Comparison of ENCODE assay signal across 4 fruit fly cellular contexts in the genomic region with DNA sequence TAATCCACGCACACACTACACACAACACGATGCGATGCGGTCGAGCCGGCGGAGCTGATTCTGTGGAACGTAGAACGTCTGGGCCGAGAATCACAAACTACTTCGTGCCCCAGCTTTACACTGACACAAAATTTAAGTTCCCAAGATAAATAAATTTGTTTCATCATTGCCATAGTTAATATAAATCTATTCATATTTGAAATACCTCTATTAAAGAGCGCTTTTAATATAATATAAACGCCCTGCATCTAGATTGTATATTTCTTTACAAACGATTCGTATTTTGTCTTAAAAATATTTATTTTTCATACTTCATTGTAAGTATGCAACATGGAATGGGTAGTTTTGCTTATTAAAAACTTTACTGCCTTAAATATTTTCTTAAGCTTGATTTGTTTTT.
TF ChIP-seq lines count a peak whose summit lies in the region.

No protein-coding gene starts in this region.

- TF ChIP-seq CTCF in whole organism, embryonic (GFP tag; optimal IDR thresholded peaks at IDR 0.05; lab: Kevin White, UChicago), result no peak

TF ChIP-seq in whole organism, embryonic, 481 proteins besides CTCF, POLR2A, EP300 and RAD21 (continues in another document):
- TF ChIP-seq gcm (GFP tag; optimal IDR thresholded peaks at IDR 0.05; lab: Kevin White, UChicago) (no peak), CG17361 (GFP tag; IDR thresholded peaks at IDR 0.05; lab: Robert Waterston, UW) (0 out of 3 replicates have a peak, but pooled peaks have one; percentile 31), B-H2 (GFP tag; optimal IDR thresholded peaks at IDR 0.05; lab: Kevin White, UChicago) (no peak), inv (GFP tag; IDR thresholded peaks at IDR 0.05; lab: Robert Waterston, UW; ENCODE audit: partially characterized antibody) (no peak), dmrt99B (tag; optimal IDR thresholded peaks at IDR 0.05; lab: Kevin White, UChicago) (no peak), lola (GFP tag; optimal IDR thresholded peaks at IDR 0.05; lab: Kevin White, UChicago) (peak in 1 of 3 experiments; percentile 27), CG2712 (tag; optimal IDR thresholded peaks at IDR 0.05; lab: Kevin White, UChicago) (peak; percentile 21), Doc3 (GFP tag; IDR thresholded peaks at IDR 0.05; lab: Robert Waterston, UW; ENCODE audit: partially characterized antibody) (no peak), zf30C (GFP tag; optimal IDR thresholded peaks at IDR 0.05; lab: Kevin White, UChicago) (no peak), CG14710 (tag; optimal IDR thresholded peaks at IDR 0.05; lab: Kevin White, UChicago) (peak; percentile 13), CG17612 (GFP tag; IDR thresholded peaks at IDR 0.05; lab: Robert Waterston, UW) (no peak), CG18262 (tag; optimal IDR thresholded peaks at IDR 0.05; lab: Kevin White, UChicago) (peak; percentile 44), CG10979 (tag; optimal IDR thresholded peaks at IDR 0.05; lab: Kevin White, UChicago) (peak; percentile 27), CG4707 (GFP tag; optimal IDR thresholded peaks at IDR 0.05; lab: Kevin White, UChicago) (no peak), Xrp1 (GFP tag; IDR thresholded peaks at IDR 0.05; lab: Robert Waterston, UW) (no peak), CG17912 (GFP tag; optimal IDR thresholded peaks at IDR 0.05; lab: Kevin White, UChicago) (no peak), Hmx (GFP tag; optimal IDR thresholded peaks at IDR 0.05; lab: Kevin White, UChicago) (no peak), CG12744 (GFP tag; optimal IDR thresholded peaks at IDR 0.05; lab: Kevin White, UChicago) (no peak), psq (GFP tag; optimal IDR thresholded peaks at IDR 0.05; lab: Kevin White, UChicago) (no peak), bsh (GFP tag; optimal IDR thresholded peaks at IDR 0.05; lab: Kevin White, UChicago) (peak in 1 of 2 experiments; percentile 40), nom (GFP tag; optimal IDR thresholded peaks at IDR 0.05; lab: Kevin White, UChicago) (peak; percentile 12)

TF ChIP-seq in whole organism, prepupa, 60 proteins besides CTCF, POLR2A, EP300 and RAD21 (continues in another document):
- TF ChIP-seq CG11294 (GFP tag; IDR thresholded peaks at IDR 0.05; lab: Robert Waterston, UW), result no peak
- no peak for TF ChIP-seq Sox14 (GFP tag; optimal IDR thresholded peaks at IDR 0.05; lab: Kevin White, UChicago)
- TF ChIP-seq lz (GFP tag; optimal IDR thresholded peaks at IDR 0.05; lab: Kevin White, UChicago), result peak; percentile 27
- peak; percentile 34 for TF ChIP-seq cyc (GFP tag; optimal IDR thresholded peaks at IDR 0.05; lab: Kevin White, UChicago)
- peak; percentile 52 for TF ChIP-seq dsx (GFP tag; optimal IDR thresholded peaks at IDR 0.05; lab: Kevin White, UChicago; ENCODE audit: poor library complexity, severe bottlenecking)
- TF ChIP-seq CG31627 (GFP tag; optimal IDR thresholded peaks at IDR 0.05; lab: Kevin White, UChicago), result peak; percentile 7
- TF ChIP-seq CG6792 (GFP tag; optimal IDR thresholded peaks at IDR 0.05; lab: Kevin White, UChicago), result peak; percentile 53
- no peak for TF ChIP-seq Ets21C (GFP tag; optimal IDR thresholded peaks at IDR 0.05; lab: Kevin White, UChicago)
- TF ChIP-seq achi (GFP tag; optimal IDR thresholded peaks at IDR 0.05; lab: Kevin White, UChicago), result peak; percentile 54
- TF ChIP-seq CG8632 (GFP tag; optimal IDR thresholded peaks at IDR 0.05; lab: Kevin White, UChicago), result peak; percentile 61
- peak; percentile 82 for TF ChIP-seq CG6808 (GFP tag; optimal IDR thresholded peaks at IDR 0.05; lab: Kevin White, UChicago)
- TF ChIP-seq eg (GFP tag; IDR thresholded peaks at IDR 0.05; lab: Robert Waterston, UW), result no peak
- TF ChIP-seq CG9139 (GFP tag; optimal IDR thresholded peaks at IDR 0.05; lab: Kevin White, UChicago), result peak; percentile 45
- peak; percentile 37 for TF ChIP-seq Met (GFP tag; optimal IDR thresholded peaks at IDR 0.05; lab: Kevin White, UChicago)
- TF ChIP-seq CG4318 (GFP tag; optimal IDR thresholded peaks at IDR 0.05; lab: Kevin White, UChicago), result no peak
- no peak for TF ChIP-seq CG6163 (GFP tag; IDR thresholded peaks at IDR 0.05; lab: Robert Waterston, UW)
- no peak for TF ChIP-seq dac (GFP tag; optimal IDR thresholded peaks at IDR 0.05; lab: Kevin White, UChicago)
- TF ChIP-seq acj6 (GFP tag; optimal IDR thresholded peaks at IDR 0.05; lab: Kevin White, UChicago), result peak; percentile 64
- TF ChIP-seq CG10669 (GFP tag; optimal IDR thresholded peaks at IDR 0.05; lab: Kevin White, UChicago), result peak; percentile 62
- no peak for TF ChIP-seq Gug (GFP tag; IDR thresholded peaks at IDR 0.05; lab: Robert Waterston, UW)
- TF ChIP-seq CG7368 (GFP tag; optimal IDR thresholded peaks at IDR 0.05; lab: Kevin White, UChicago), result no peak
- no peak for TF ChIP-seq Hr4 (GFP tag; optimal IDR thresholded peaks at IDR 0.05; lab: Kevin White, UChicago)
- TF ChIP-seq CG32006 (GFP tag; optimal IDR thresholded peaks at IDR 0.05; lab: Kevin White, UChicago), result peak; percentile 16

TF ChIP-seq in whole organism, pupa, 21 proteins besides CTCF, POLR2A, EP300 and RAD21:
- peak; percentile 91 for TF ChIP-seq CG8159 (tag; optimal IDR thresholded peaks at IDR 0.05; lab: Kevin White, UChicago)
- no peak for TF ChIP-seq gl (tag; optimal IDR thresholded peaks at IDR 0.05; lab: Kevin White, UChicago)
- peak; percentile 66 for TF ChIP-seq CG14655 (GFP tag; optimal IDR thresholded peaks at IDR 0.05; lab: Kevin White, UChicago)
- TF ChIP-seq Pif1B (GFP tag; optimal IDR thresholded peaks at IDR 0.05; lab: Kevin White, UChicago), result peak; percentile 19
- TF ChIP-seq fd96Ca (GFP tag; IDR thresholded peaks at IDR 0.05; lab: Robert Waterston, UW), result no peak
- TF ChIP-seq CG17806 (tag; optimal IDR thresholded peaks at IDR 0.05; lab: Kevin White, UChicago), result peak; percentile 80
- peak; percentile 48 for TF ChIP-seq D1 (tag; optimal IDR thresholded peaks at IDR 0.05; lab: Kevin White, UChicago)
- TF ChIP-seq EcR (GFP tag; optimal IDR thresholded peaks at IDR 0.05; lab: Kevin White, UChicago), result no peak
- TF ChIP-seq CG9948 (tag; optimal IDR thresholded peaks at IDR 0.05; lab: Kevin White, UChicago), result peak; percentile 81
- TF ChIP-seq CG8301 (tag; optimal IDR thresholded peaks at IDR 0.05; lab: Kevin White, UChicago), result peak; percentile 39
- no peak for TF ChIP-seq Ets98B (GFP tag; IDR thresholded peaks at IDR 0.05; lab: Robert Waterston, UW)
- TF ChIP-seq CG13204 (GFP tag; optimal IDR thresholded peaks at IDR 0.05; lab: Kevin White, UChicago), result peak; percentile 19
- no peak for TF ChIP-seq CG10348 (GFP tag; IDR thresholded peaks at IDR 0.05; lab: Robert Waterston, UW)
- TF ChIP-seq Pif1A (GFP tag; optimal IDR thresholded peaks at IDR 0.05; lab: Kevin White, UChicago), result peak; percentile 30
- TF ChIP-seq CG4496 (GFP tag; IDR thresholded peaks at IDR 0.05; lab: Robert Waterston, UW), result no peak
- TF ChIP-seq CG15710 (tag; optimal IDR thresholded peaks at IDR 0.05; lab: Kevin White, UChicago), result peak; percentile 82
- TF ChIP-seq CG34367 (tag; optimal IDR thresholded peaks at IDR 0.05; lab: Kevin White, UChicago), result peak; percentile 70
- no peak for TF ChIP-seq CG32121 (GFP tag; IDR thresholded peaks at IDR 0.05; lab: Robert Waterston, UW)
- TF ChIP-seq CG12605 (GFP tag; IDR thresholded peaks at IDR 0.05; lab: Robert Waterston, UW), result no peak
- no peak for TF ChIP-seq rn (GFP tag; IDR thresholded peaks at IDR 0.05; lab: Robert Waterston, UW)
- TF ChIP-seq Snoo (tag; optimal IDR thresholded peaks at IDR 0.05; lab: Kevin White, UChicago), result peak; percentile 78

TF ChIP-seq in whole organism, wandering third instar larva, 38 proteins besides CTCF, POLR2A, EP300 and RAD21:
- TF ChIP-seq OdsH (GFP tag; optimal IDR thresholded peaks at IDR 0.05; lab: Kevin White, UChicago) (peak; percentile 64), sv (GFP tag; optimal IDR thresholded peaks at IDR 0.05; lab: Kevin White, UChicago) (no peak), dsf (GFP tag; optimal IDR thresholded peaks at IDR 0.05; lab: Kevin White, UChicago; ENCODE audit: borderline replicate concordance) (no peak), Abd-B (GFP tag; optimal IDR thresholded peaks at IDR 0.05; lab: Kevin White, UChicago) (no peak), psq (GFP tag; optimal IDR thresholded peaks at IDR 0.05; lab: Kevin White, UChicago) (peak; percentile 63), ey (GFP tag; optimal IDR thresholded peaks at IDR 0.05; lab: Kevin White, UChicago) (no peak), CrebA (GFP tag; optimal IDR thresholded peaks at IDR 0.05; lab: Kevin White, UChicago; ENCODE audit: borderline replicate concordance) (no peak), h (GFP tag; optimal IDR thresholded peaks at IDR 0.05; lab: Kevin White, UChicago) (no peak), HLH106 (tag; optimal IDR thresholded peaks at IDR 0.05; lab: Kevin White, UChicago) (peak; percentile 77), CG9705 (GFP tag; optimal IDR thresholded peaks at IDR 0.05; lab: Kevin White, UChicago) (no peak), Myc (optimal IDR thresholded peaks at IDR 0.05; lab: Kevin White, UChicago) (no peak), GATAd (GFP tag; optimal IDR thresholded peaks at IDR 0.05; lab: Kevin White, UChicago) (no peak), Mio (GFP tag; optimal IDR thresholded peaks at IDR 0.05; lab: Kevin White, UChicago) (no peak), brk (GFP tag; optimal IDR thresholded peaks at IDR 0.05; lab: Kevin White, UChicago) (peak; percentile 14), sage (GFP tag; optimal IDR thresholded peaks at IDR 0.05; lab: Kevin White, UChicago) (no peak), Sp1 (GFP tag; optimal IDR thresholded peaks at IDR 0.05; lab: Kevin White, UChicago) (peak; percentile 87), rgr (GFP tag; optimal IDR thresholded peaks at IDR 0.05; lab: Kevin White, UChicago) (peak; percentile 48), Jra (GFP tag; optimal IDR thresholded peaks at IDR 0.05; lab: Kevin White, UChicago) (no peak), br (GFP tag; optimal IDR thresholded peaks at IDR 0.05; lab: Kevin White, UChicago) (no peak), dmrt93B (GFP tag; optimal IDR thresholded peaks at IDR 0.05; lab: Kevin White, UChicago) (peak; percentile 47), foxo (GFP tag; optimal IDR thresholded peaks at IDR 0.05; lab: Kevin White, UChicago) (peak in 1 of 2 experiments; percentile 75), tai (GFP tag; optimal IDR thresholded peaks at IDR 0.05; lab: Kevin White, UChicago) (no peak), woc (GFP tag; optimal IDR thresholded peaks at IDR 0.05; lab: Kevin White, UChicago) (no peak), Dfd (GFP tag; optimal IDR thresholded peaks at IDR 0.05; lab: Kevin White, UChicago) (no peak), Dif (GFP tag; optimal IDR thresholded peaks at IDR 0.05; lab: Kevin White, UChicago; ENCODE audit: partially characterized antibody) (no peak), fru (GFP tag; optimal IDR thresholded peaks at IDR 0.05; lab: Kevin White, UChicago) (peak; percentile 83)
TF ChIP-seq in whole organism, wandering third instar larva: peak in this region for 9.
